Worm (Caenorhabditis elegans): Measurements from ENCODE around the gene mrps-18.C.
"Not testable (repeated sequence)": the region's sequence is repeated elsewhere in the genome, so short reads cannot be mapped to it uniquely, and the experiment has no call there.

mrps-18.C gene

DNA sequence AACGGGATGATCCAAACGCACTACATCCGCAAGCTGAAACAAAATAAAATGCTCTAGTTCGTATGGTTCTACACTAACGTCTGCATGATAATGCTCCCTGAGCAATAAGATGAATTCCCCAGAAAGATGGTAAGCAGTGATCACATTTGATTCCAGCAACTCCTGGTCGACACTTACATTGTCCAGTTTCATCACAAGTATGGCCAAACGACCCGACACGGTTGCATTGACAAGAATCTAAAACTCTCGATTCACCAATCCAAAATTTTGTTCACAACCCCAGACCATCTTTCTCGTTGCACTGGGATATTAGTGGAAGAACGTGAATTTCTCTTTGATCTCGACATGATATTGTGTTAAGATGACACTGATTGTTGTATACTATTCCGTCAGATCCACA, 34.0 kb downstream of the mrps-18.C start:
- TF ChIP-seq sem-4 (tag; optimal IDR thresholded peaks at IDR 0.05) (no peak), nhr-12 (tag; optimal IDR thresholded peaks at IDR 0.05) (no peak), elt-3 (tag; optimal IDR thresholded peaks at IDR 0.05) (no peak), lin-39 (tag; optimal IDR thresholded peaks at IDR 0.05) (no peak), blmp-1 (tag; optimal IDR thresholded peaks at IDR 0.05; ENCODE audit: insufficient read depth) (no peak), alr-1 (tag; optimal IDR thresholded peaks at IDR 0.05) (no peak), C34F6.9 (tag; optimal IDR thresholded peaks at IDR 0.05) (no peak), aly-2 (tag; optimal IDR thresholded peaks at IDR 0.05) (no peak)

- TF ChIP-seq Y55F3AM.14 (GFP tag; optimal IDR thresholded peaks at IDR 0.05) = no peak
- no peak for TF ChIP-seq elt-3 (tag; optimal IDR thresholded peaks at IDR 0.05)
- TF ChIP-seq ceh-16 (tag; optimal IDR thresholded peaks at IDR 0.05) = no peak
- no peak for TF ChIP-seq unc-39 (tag; optimal IDR thresholded peaks at IDR 0.05)
- TF ChIP-seq mab-5 (tag; optimal IDR thresholded peaks at IDR 0.05) = no peak
- TF ChIP-seq ztf-11 (tag; optimal IDR thresholded peaks at IDR 0.05) = no peak
These were observed 36.5 kb downstream of the mrps-18.C start for ce11 chrII:6772482-6772881.

ce11 chrII:6775076-6775475, 39.1 kb downstream of the mrps-18.C start, which contains the start of gene agr-1:
Gene agr-1 (minus strand): TSS chrII:6775176.
- TF ChIP-seq crh-2, nhr-11, R02D3.7 (tag; optimal IDR thresholded peaks at IDR 0.05): not testable (repeated sequence)

ce11 chrII:6776418-6777034, 40.5 kb downstream of the mrps-18.C start, which contains the start of gene ssup-72:
Gene ssup-72 (plus strand): TSS chrII:6776598.
- TF ChIP-seq ceh-16 (tag; optimal IDR thresholded peaks at IDR 0.05) = no peak
- TF ChIP-seq sem-4 (tag; optimal IDR thresholded peaks at IDR 0.05) = no peak
- no peak for TF ChIP-seq nhr-23 (tag; optimal IDR thresholded peaks at IDR 0.05)
- peak; percentile 7 for TF ChIP-seq ztf-4 (tag; optimal IDR thresholded peaks at IDR 0.05)
- no peak for TF ChIP-seq ztf-1 (GFP tag; conservative IDR thresholded peaks at IDR 0.05)
- TF ChIP-seq nhr-11 (tag; optimal IDR thresholded peaks at IDR 0.05) = no peak
- TF ChIP-seq elt-1 (tag; optimal IDR thresholded peaks at IDR 0.05) = no peak
- no peak for TF ChIP-seq alr-1 (tag; optimal IDR thresholded peaks at IDR 0.05)
- no peak for TF ChIP-seq nhr-237 (tag; optimal IDR thresholded peaks at IDR 0.05)
- no peak for TF ChIP-seq mdl-1 (tag; optimal IDR thresholded peaks at IDR 0.05)
- peak; percentile 73 for TF ChIP-seq unc-55 (GFP tag; optimal IDR thresholded peaks at IDR 0.05)
- no peak for TF ChIP-seq R02D3.7 (tag; optimal IDR thresholded peaks at IDR 0.05)
- TF ChIP-seq lsy-2 (tag; optimal IDR thresholded peaks at IDR 0.05) = peak in 1 of 2 experiments; percentile 85
- TF ChIP-seq ama-1 (optimal IDR thresholded peaks at IDR 0.05) = no peak
- no peak for TF ChIP-seq unc-62 (GFP tag; optimal IDR thresholded peaks at IDR 0.05)
- no peak for TF ChIP-seq egl-27 (tag; optimal IDR thresholded peaks at IDR 0.05)
- TF ChIP-seq lin-13 (GFP tag; optimal IDR thresholded peaks at IDR 0.05) = peak; percentile 57
- TF ChIP-seq nhr-10 (tag; optimal IDR thresholded peaks at IDR 0.05) = no peak
- TF ChIP-seq dmd-4 (tag; optimal IDR thresholded peaks at IDR 0.05) = no peak
- no peak for TF ChIP-seq mbf-1 (tag; optimal IDR thresholded peaks at IDR 0.05)
- TF ChIP-seq gmeb-1 (tag; optimal IDR thresholded peaks at IDR 0.05) = peak; percentile 84
- peak; percentile 26 for TF ChIP-seq fos-1 (tag; optimal IDR thresholded peaks at IDR 0.05)
- TF ChIP-seq elt-3 (tag; optimal IDR thresholded peaks at IDR 0.05) = no peak
- TF ChIP-seq nhr-6 (tag; optimal IDR thresholded peaks at IDR 0.05) = peak; percentile 17
- no peak for TF ChIP-seq mab-5 (tag; optimal IDR thresholded peaks at IDR 0.05)
- peak; percentile 77 for TF ChIP-seq sma-3 (GFP tag; optimal IDR thresholded peaks at IDR 0.05)
- no peak for TF ChIP-seq Y55F3AM.14 (GFP tag; optimal IDR thresholded peaks at IDR 0.05)
- TF ChIP-seq unc-39 (tag; optimal IDR thresholded peaks at IDR 0.05) = no peak
- peak; percentile 75 for TF ChIP-seq C34F6.9 (tag; optimal IDR thresholded peaks at IDR 0.05)
- TF ChIP-seq sma-9 (GFP tag; optimal IDR thresholded peaks at IDR 0.05) = peak; percentile 75
- no peak for TF ChIP-seq sma-9 (tag; optimal IDR thresholded peaks at IDR 0.05)
- no peak for TF ChIP-seq nhr-12 (tag; optimal IDR thresholded peaks at IDR 0.05)
- TF ChIP-seq lin-11 (tag; optimal IDR thresholded peaks at IDR 0.05) = no peak
- TF ChIP-seq nhr-25 (tag; optimal IDR thresholded peaks at IDR 0.05) = no peak
- TF ChIP-seq zag-1 (tag; optimal IDR thresholded peaks at IDR 0.05) = no peak
- peak; percentile 73 for TF ChIP-seq F13H6.1 (tag; optimal IDR thresholded peaks at IDR 0.05)
- no peak for TF ChIP-seq ceh-82 (tag; optimal IDR thresholded peaks at IDR 0.05)
- no peak for TF ChIP-seq lin-39 (tag; optimal IDR thresholded peaks at IDR 0.05)
- no peak for TF ChIP-seq skn-1 (tag; optimal IDR thresholded peaks at IDR 0.05)
- peak; percentile 56 for TF ChIP-seq nhr-21 (tag; optimal IDR thresholded peaks at IDR 0.05)
- TF ChIP-seq ztf-11 (tag; optimal IDR thresholded peaks at IDR 0.05) = no peak
- peak; percentile 58 for TF ChIP-seq crh-2 (tag; optimal IDR thresholded peaks at IDR 0.05)
- TF ChIP-seq nhr-129 (tag; optimal IDR thresholded peaks at IDR 0.05) = peak; percentile 37
- no peak for TF ChIP-seq peb-1 (tag; optimal IDR thresholded peaks at IDR 0.05)
- TF ChIP-seq nhr-77 (tag; optimal IDR thresholded peaks at IDR 0.05) = no peak
